Worm (Caenorhabditis elegans): ENCODE results near the gene pelo-1.

DNA sequence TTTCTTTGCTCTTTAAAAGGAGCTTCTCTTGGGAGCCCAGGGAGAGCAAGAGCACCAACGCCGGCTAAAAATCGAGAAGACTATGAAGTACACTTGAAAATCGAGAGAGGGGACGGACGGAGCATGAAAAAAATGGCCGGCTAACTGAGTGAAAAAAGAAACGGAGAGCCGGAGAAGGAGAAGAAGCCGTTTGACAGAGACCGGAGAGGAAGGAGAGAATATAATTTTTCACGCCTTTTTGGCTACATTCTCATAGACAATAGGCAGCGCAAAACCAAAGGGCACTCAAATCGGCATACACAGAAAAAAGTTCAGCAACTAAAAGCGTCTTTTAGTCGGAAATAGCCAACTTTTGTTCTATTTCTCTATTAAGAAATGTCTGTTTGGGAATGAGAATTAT lies 17.5 kb upstream of the pelo-1 start:
- TF ChIP-seq him-1 (tag; optimal IDR thresholded peaks at IDR 0.05) (no peak), W03F9.2 (tag; optimal IDR thresholded peaks at IDR 0.05) (no peak), dao-5 (tag; optimal IDR thresholded peaks at IDR 0.05) (no peak)

Data from whole organism, L4/young adult.